Worm (Caenorhabditis elegans) whole organism, mixed stage, embryonic: ENCODE results near the gene rab-7.

ENCODE experiments used
- M03D4.4 ChIP-seq: sonication (generic microtip); optimal IDR thresholded peaks from 2 replicates; lab custom pipeline; 2017; ENCODE audit warnings: mild to moderate bottlenecking, missing genetic modification characterization, missing compliant biosample characterization
- bed-3 ChIP-seq: fragments of 200-800 bp; sonication (Bioruptor generic); optimal IDR thresholded peaks from 3 replicates; lab custom pipeline; 2018; ENCODE audit warnings: mild to moderate bottlenecking, missing genetic modification characterization, moderate library complexity, missing compliant biosample characterization
- blmp-1 ChIP-seq: fragments of 150-350 bp; optimal IDR thresholded peaks from 2 replicates; lab custom pipeline; 2014; ENCODE audit warnings: missing biosample characterization, missing genetic modification characterization
- ceh-39 ChIP-seq: fragments of 150-350 bp; optimal IDR thresholded peaks from 2 replicates; lab custom pipeline; 2014; ENCODE audit warnings: missing biosample characterization, missing genetic modification characterization
- ceh-43 ChIP-seq: fragments of 200-800 bp; sonication (Bioruptor generic); optimal IDR thresholded peaks from 2 replicates; lab custom pipeline; 2018; ENCODE audit warnings: mild to moderate bottlenecking, missing genetic modification characterization, moderate library complexity, missing compliant biosample characterization
- ceh-83 ChIP-seq: fragments of 200-800 bp; sonication (Bioruptor generic); optimal IDR thresholded peaks from 2 replicates; lab custom pipeline; 2018; ENCODE audit warnings: mild to moderate bottlenecking, missing genetic modification characterization, missing compliant biosample characterization
- ces-1 ChIP-seq: fragments of 150-350 bp; optimal IDR thresholded peaks from 2 replicates; lab custom pipeline; 2014; ENCODE audit warnings: missing biosample characterization, missing genetic modification reagents, missing genetic modification characterization
- cnd-1 ChIP-seq: fragments of 200-800 bp; sonication (Bioruptor generic); optimal IDR thresholded peaks from 2 replicates; lab custom pipeline; 2018; ENCODE audit warnings: mild to moderate bottlenecking, missing genetic modification characterization, missing compliant biosample characterization
- drap-1 ChIP-seq: fragments of 200-800 bp; sonication (Bioruptor generic); optimal IDR thresholded peaks from 3 replicates; lab custom pipeline; 2018; ENCODE audit warnings: mild to moderate bottlenecking, missing genetic modification characterization, missing compliant biosample characterization
- elt-3 ChIP-seq: fragments of 150-350 bp; optimal IDR thresholded peaks from 2 replicates; lab custom pipeline; 2014; ENCODE audit warnings: missing biosample characterization, missing genetic modification characterization
- flh-1 ChIP-seq: fragments of 200-800 bp; sonication (Bioruptor generic); optimal IDR thresholded peaks from 2 replicates; lab custom pipeline; 2018; ENCODE audit warnings: mild to moderate bottlenecking, missing genetic modification characterization, moderate library complexity, missing compliant biosample characterization
- ham-2 ChIP-seq: fragments of 200-800 bp; sonication (Bioruptor generic); optimal IDR thresholded peaks from 2 replicates; lab custom pipeline; 2018; ENCODE audit warnings: mild to moderate bottlenecking, missing genetic modification characterization, missing compliant biosample characterization
- hlh-1 ChIP-seq: fragments of 150-350 bp; optimal IDR thresholded peaks from 2 replicates; lab custom pipeline; 2014; ENCODE audit warnings: missing biosample characterization, missing genetic modification reagents, missing genetic modification characterization
- lin-13 ChIP-seq: fragments of 150-350 bp; optimal IDR thresholded peaks from 2 replicates; lab custom pipeline; 2014; ENCODE audit warnings: missing biosample characterization, missing genetic modification characterization
- lin-32 ChIP-seq: fragments of 200-800 bp; sonication (Bioruptor generic); optimal IDR thresholded peaks from 2 replicates; lab custom pipeline; 2018; ENCODE audit warnings: mild to moderate bottlenecking, missing genetic modification characterization, missing compliant biosample characterization
- lsy-2 ChIP-seq: fragments of 150-350 bp; optimal IDR thresholded peaks from 2 replicates; lab custom pipeline; 2014; ENCODE audit warnings: missing biosample characterization, missing genetic modification characterization
- mab-5 ChIP-seq: fragments of 150-350 bp; optimal IDR thresholded peaks from 2 replicates; lab custom pipeline; 2014; ENCODE audit warnings: missing biosample characterization, missing genetic modification characterization
- mep-1 ChIP-seq: fragments of 150-350 bp; optimal IDR thresholded peaks from 2 replicates; lab custom pipeline; 2017; ENCODE audit warnings: missing biosample characterization, missing genetic modification reagents, missing genetic modification characterization, inconsistent platforms
- mls-2 ChIP-seq: sonication (generic microtip); optimal IDR thresholded peaks from 2 replicates; lab custom pipeline; 2016; ENCODE audit warnings: mild to moderate bottlenecking, missing genetic modification characterization, moderate library complexity, missing compliant biosample characterization
- nhr-12 ChIP-seq: fragments of 150-350 bp; optimal IDR thresholded peaks from 2 replicates; lab custom pipeline; 2014; ENCODE audit warnings: missing biosample characterization, missing genetic modification characterization
- nhr-2 ChIP-seq: fragments of 150-350 bp; optimal IDR thresholded peaks from 2 replicates; lab custom pipeline; 2014; ENCODE audit warnings: missing biosample characterization, missing genetic modification characterization
- nhr-237 ChIP-seq: fragments of 150-350 bp; optimal IDR thresholded peaks from 2 replicates; lab custom pipeline; 2014; ENCODE audit warnings: missing biosample characterization, missing genetic modification characterization
- nhr-28 ChIP-seq: fragments of 150-350 bp; optimal IDR thresholded peaks from 2 replicates; lab custom pipeline; 2014; ENCODE audit warnings: missing biosample characterization, missing genetic modification characterization
- nhr-76 ChIP-seq: sonication (generic microtip); optimal IDR thresholded peaks from 2 replicates; lab custom pipeline; 2017; ENCODE audit warnings: missing biosample characterization, missing genetic modification characterization
- pha-4 ChIP-seq: fragments of 150-350 bp; optimal IDR thresholded peaks from 2 replicates; lab custom pipeline; 2018; ENCODE audit warnings: missing biosample characterization, missing genetic modification reagents, missing genetic modification characterization
- sem-2 ChIP-seq: fragments of 200-800 bp; sonication (Bioruptor generic); optimal IDR thresholded peaks from 2 replicates; lab custom pipeline; 2018; ENCODE audit warnings: mild to moderate bottlenecking, missing genetic modification characterization, missing compliant biosample characterization
- snpc-4 ChIP-seq: fragments of 150-350 bp; optimal IDR thresholded peaks from 2 replicates; lab custom pipeline; 2014; ENCODE audit warnings: missing biosample characterization, missing genetic modification characterization
- sptf-1 ChIP-seq: sonication (generic microtip); optimal IDR thresholded peaks from 2 replicates; lab custom pipeline; 2017; ENCODE audit warnings: mild to moderate bottlenecking, missing genetic modification characterization, moderate library complexity, missing compliant biosample characterization
- tbx-8 ChIP-seq: fragments of 200-800 bp; sonication (Bioruptor generic); optimal IDR thresholded peaks from 2 replicates; lab custom pipeline; 2018; ENCODE audit warnings: mild to moderate bottlenecking, missing genetic modification characterization, moderate library complexity, missing compliant biosample characterization
- unc-120 ChIP-seq: sonication (generic microtip); optimal IDR thresholded peaks from 2 replicates; lab custom pipeline; 2017; ENCODE audit warnings: missing genetic modification characterization, missing compliant biosample characterization; ENCODE audit not compliant: poor library complexity, severe bottlenecking
- unc-39 ChIP-seq: fragments of 150-350 bp; optimal IDR thresholded peaks from 2 replicates; lab custom pipeline; 2014; ENCODE audit warnings: missing biosample characterization, missing genetic modification characterization
- unc-62 ChIP-seq: fragments of 150-350 bp; optimal IDR thresholded peaks from 2 replicates; lab custom pipeline; 2014; ENCODE audit warnings: missing biosample characterization, missing genetic modification reagents, missing genetic modification characterization
- zip-8 ChIP-seq: fragments of 150-350 bp; optimal IDR thresholded peaks from 2 replicates; lab custom pipeline; 2014; ENCODE audit warnings: missing biosample characterization, missing genetic modification characterization
- ztf-11 ChIP-seq: fragments of 150-350 bp; optimal IDR thresholded peaks from 2 replicates; lab custom pipeline; 2014; ENCODE audit warnings: missing biosample characterization, missing genetic modification characterization

rab-7 gene

DNA sequence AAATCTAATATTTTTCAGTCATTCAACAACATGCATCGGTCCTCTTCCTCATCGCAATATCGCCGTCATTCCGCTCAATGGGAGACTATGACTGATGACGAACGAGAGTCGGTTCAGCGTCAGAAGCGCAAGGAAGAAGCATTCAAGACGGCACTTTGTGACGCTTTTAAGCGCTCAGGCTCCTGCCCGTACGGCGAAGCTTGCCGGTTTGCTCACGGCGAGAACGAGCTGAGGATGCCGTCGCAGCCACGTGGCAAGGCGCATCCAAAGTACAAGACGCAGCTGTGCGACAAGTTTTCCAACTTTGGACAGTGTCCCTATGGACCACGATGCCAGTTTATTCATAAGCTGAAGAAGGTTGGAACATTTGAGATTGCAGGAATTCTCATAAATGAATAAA, 2.3 kb upstream of the rab-7 start:
- no peak for TF ChIP-seq tbx-8 (GFP tag; lab: Kevin White, UChicago)
- TF ChIP-seq snpc-4 (tag; lab: Kevin White, UChicago) = no peak
- no peak for TF ChIP-seq zip-8
- TF ChIP-seq mab-5 (tag; lab: Kevin White, UChicago) = no peak
- TF ChIP-seq ces-1 (GFP tag; lab: Kevin White, UChicago) = no peak
- TF ChIP-seq unc-120 (tag; lab: Kevin White, UChicago) = no peak
- no peak for TF ChIP-seq bed-3 (GFP tag; lab: Kevin White, UChicago)
- TF ChIP-seq blmp-1 (tag; lab: Kevin White, UChicago) = no peak
- TF ChIP-seq ceh-83 (GFP tag; lab: Kevin White, UChicago) = no peak
- TF ChIP-seq sptf-1 (tag; lab: Kevin White, UChicago) = no peak
- TF ChIP-seq flh-1 (GFP tag; lab: Kevin White, UChicago) = no peak
- no peak for TF ChIP-seq mep-1
- no peak for TF ChIP-seq lsy-2

DNA sequence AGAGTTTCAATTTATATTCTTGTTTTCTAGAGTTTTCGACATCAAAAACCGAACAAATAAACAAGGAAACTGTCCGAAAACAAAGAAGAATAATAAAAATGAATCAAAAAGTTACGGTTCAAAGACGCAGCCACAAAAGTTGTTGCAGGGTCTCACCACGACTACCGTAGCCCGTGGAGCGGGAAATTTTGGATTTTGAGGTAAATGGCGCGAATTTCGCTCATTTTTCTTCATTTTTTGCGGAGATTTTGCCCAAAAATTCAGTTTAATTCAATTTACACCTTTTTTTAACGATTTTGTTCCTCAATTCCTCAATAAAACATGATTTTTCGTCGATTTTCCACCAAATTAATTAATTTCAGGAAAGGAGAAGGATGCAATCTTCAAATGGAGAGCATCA, 1.5 kb upstream of the rab-7 start, which contains the start of gene mex-1:
TSS of gene mex-1 (plus strand) at position 363 of the 400 bp plus-strand sequence.
- TF ChIP-seq lsy-2 (no peak), hlh-1 (tag; lab: Kevin White, UChicago) (no peak), bed-3 (GFP tag; lab: Kevin White, UChicago) (no peak), mls-2 (tag; lab: Kevin White, UChicago) (no peak), ceh-39 (tag; lab: Kevin White, UChicago) (no peak), ceh-43 (GFP tag; lab: Kevin White, UChicago) (no peak), nhr-28 (tag; lab: Kevin White, UChicago) (no peak)

DNA sequence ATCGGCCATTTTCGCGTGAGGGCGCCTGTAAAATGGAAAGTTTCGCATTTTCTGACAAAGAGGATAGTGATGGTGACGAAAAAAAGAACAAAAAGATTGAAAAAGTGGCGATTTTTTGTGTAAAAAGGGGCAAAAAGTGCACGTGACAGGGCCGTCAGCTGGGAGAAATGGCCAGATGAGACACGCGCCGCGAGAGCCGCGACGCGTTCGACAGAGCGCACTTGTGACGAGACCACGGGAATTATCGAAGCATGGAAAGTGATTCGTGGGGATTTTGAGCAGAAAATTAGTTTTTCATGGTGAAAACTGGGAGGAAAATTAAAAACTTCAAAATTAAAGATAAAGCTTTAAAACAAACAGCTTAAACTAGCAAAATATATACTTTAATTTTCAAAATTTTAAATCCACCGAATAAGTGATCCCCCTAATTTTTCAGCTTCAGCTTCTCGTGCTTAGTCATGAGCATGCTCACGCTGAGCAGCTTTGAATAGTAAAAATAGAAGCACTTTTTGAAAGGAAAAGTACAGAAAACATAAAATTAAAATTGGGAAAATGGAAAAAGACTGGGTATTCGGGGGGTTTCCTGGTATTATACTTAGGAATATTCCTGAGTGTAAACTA, 886 bp upstream of the rab-7 start, which contains the start of gene W03C9.5:
TSS of gene W03C9.5 (minus strand) at position 38 of the 621 bp plus-strand sequence.
- TF ChIP-seq ceh-83 (GFP tag; lab: Kevin White, UChicago) (peak; percentile 61), hlh-1 (tag; lab: Kevin White, UChicago) (peak; percentile 83), ztf-11 (tag; lab: Kevin White, UChicago) (peak; percentile 41), lin-13 (tag; lab: Kevin White, UChicago) (peak; percentile 96), sem-2 (GFP tag; lab: Kevin White, UChicago) (peak; percentile 61), sptf-1 (tag; lab: Kevin White, UChicago) (peak; percentile 90), drap-1 (GFP tag; lab: Kevin White, UChicago) (peak; percentile 87), bed-3 (GFP tag; lab: Kevin White, UChicago) (peak; percentile 49), ceh-39 (tag; lab: Kevin White, UChicago) (peak; percentile 77), blmp-1 (tag; lab: Kevin White, UChicago) (no peak), nhr-12 (no peak), unc-62 (GFP tag; lab: Kevin White, UChicago) (peak; percentile 68), snpc-4 (tag; lab: Kevin White, UChicago) (no peak), mls-2 (tag; lab: Kevin White, UChicago) (peak; percentile 88), nhr-2 (tag; lab: Kevin White, UChicago) (no peak), mep-1 (peak; percentile 86), ham-2 (GFP tag; lab: Kevin White, UChicago) (peak; percentile 55), unc-120 (tag; lab: Kevin White, UChicago) (peak; percentile 88), cnd-1 (tag; lab: Kevin White, UChicago) (peak; percentile 88), zip-8 (no peak), tbx-8 (GFP tag; lab: Kevin White, UChicago) (peak; percentile 57), unc-39 (tag; lab: Kevin White, UChicago) (no peak), pha-4 (tag; lab: Kevin White, UChicago) (peak; percentile 89), ceh-43 (GFP tag; lab: Kevin White, UChicago) (no peak), lsy-2 (peak; percentile 85), nhr-76 (tag; lab: Kevin White, UChicago) (no peak), flh-1 (GFP tag; lab: Kevin White, UChicago) (peak; percentile 28), M03D4.4 (peak; percentile 76), ces-1 (GFP tag; lab: Kevin White, UChicago) (peak; percentile 82), lin-32 (GFP tag; lab: Kevin White, UChicago) (peak; percentile 75), elt-3 (tag; lab: Kevin White, UChicago) (no peak), nhr-237 (tag; lab: Kevin White, UChicago) (peak; percentile 96)
